Worm (Caenorhabditis elegans) whole organism, L4 larva: ENCODE data around the gene ets-9.

Source experiments
- F26F4.8 ChIP-seq: fragments of 200-800 bp; sonication (Bioruptor generic); conservative IDR thresholded peaks from 2 replicates; pipeline ENCODE4 v1.3.6; 2022; ENCODE audit warnings: missing genetic modification characterization, missing compliant biosample characterization
- T20F7.1 ChIP-seq: fragments of 200-800 bp; sonication (Bioruptor generic); optimal IDR thresholded peaks from 2 replicates; lab custom pipeline; 2018; ENCODE audit warnings: mild to moderate bottlenecking, missing genetic modification characterization, missing compliant biosample characterization
- Y75B8A.6 ChIP-seq: fragments of 200-800 bp; sonication (Bioruptor generic); IDR thresholded peaks from 2 replicates; pipeline ENCODE4 v1.3.6; 2022; ENCODE audit warnings: missing genetic modification reagents, missing genetic modification characterization, missing compliant biosample characterization
- ZK546.5 ChIP-seq, 2 experiments: sonication (generic microtip); optimal IDR thresholded peaks; 2 replicates each; lab custom pipeline; 2017; ENCODE audit warnings: missing biosample characterization in 2 of 2, missing genetic modification characterization in 2 of 2
- aha-1 ChIP-seq: fragments of 150-350 bp; peaks from one replicate; lab custom pipeline; 2014; ENCODE audit warnings: missing biosample characterization, missing genetic modification characterization
- ama-1 ChIP-seq: fragments of 150-350 bp; optimal IDR thresholded peaks from 2 replicates; lab custom pipeline; 2014; ENCODE audit warnings: inconsistent platforms, mixed read lengths
- arid-1 ChIP-seq: fragments of 200-800 bp; sonication (Bioruptor generic); conservative IDR thresholded peaks from 2 replicates; pipeline ENCODE4 v1.3.6; 2022; ENCODE audit warnings: missing genetic modification reagents, missing genetic modification characterization, missing compliant biosample characterization
- attf-4 ChIP-seq: sonication (generic microtip); optimal IDR thresholded peaks from 3 replicates; lab custom pipeline; 2017; ENCODE audit warnings: missing biosample characterization, missing genetic modification characterization
- ceh-20 ChIP-seq: fragments of 200-800 bp; sonication (Bioruptor generic); IDR thresholded peaks from 2 replicates; pipeline ENCODE4 v1.3.6; 2022; ENCODE audit warnings: missing genetic modification reagents, missing genetic modification characterization, missing compliant biosample characterization
- ceh-32 ChIP-seq: sonication (generic microtip); optimal IDR thresholded peaks from 2 replicates; lab custom pipeline; 2016; ENCODE audit warnings: mild to moderate bottlenecking, missing genetic modification characterization, missing compliant biosample characterization; ENCODE audit not compliant: poor library complexity
- ceh-44 ChIP-seq: fragments of 200-800 bp; sonication (Bioruptor generic); IDR thresholded peaks from 2 replicates; pipeline ENCODE4 v1.3.6; 2022; ENCODE audit warnings: missing genetic modification reagents, missing genetic modification characterization, missing compliant biosample characterization
- ceh-82 ChIP-seq: sonication (generic microtip); optimal IDR thresholded peaks from 2 replicates; lab custom pipeline; 2017; ENCODE audit warnings: missing biosample characterization, missing genetic modification characterization
- ces-1 ChIP-seq: fragments of 150-350 bp; sonication (generic microtip); optimal IDR thresholded peaks from 4 replicates; lab custom pipeline; 2014; ENCODE audit warnings: missing biosample characterization, missing genetic modification reagents, missing genetic modification characterization
- ctbp-1 ChIP-seq: fragments of 200-800 bp; sonication (Bioruptor generic); IDR thresholded peaks from 2 replicates; pipeline ENCODE4 v1.3.6; 2022; ENCODE audit warnings: missing genetic modification reagents, missing genetic modification characterization, missing compliant biosample characterization
- daf-16 ChIP-seq, 3 experiments: sonication (generic microtip); optimal IDR thresholded peaks; 2 replicates each; lab custom pipeline; 2016 to 2017; ENCODE audit warnings: missing genetic modification characterization in 3 of 3, missing genetic modification reagents in 3 of 3, mild to moderate bottlenecking in 2 of 3, missing compliant biosample characterization in 2 of 3, missing biosample characterization in 1 of 3, moderate library complexity in 1 of 3
- daf-8 ChIP-seq: fragments of 200-800 bp; sonication (Bioruptor generic); IDR thresholded peaks from 2 replicates; pipeline ENCODE4 v1.3.6; 2022; ENCODE audit warnings: missing genetic modification characterization, missing compliant biosample characterization
- egl-43 ChIP-seq: fragments of 200-800 bp; sonication (Bioruptor generic); IDR thresholded peaks from 2 replicates; pipeline ENCODE4 v1.3.6; 2022; ENCODE audit warnings: missing genetic modification reagents, missing genetic modification characterization, missing compliant biosample characterization
- fkh-10 ChIP-seq: fragments of 150-350 bp; optimal IDR thresholded peaks from 2 replicates; lab custom pipeline; 2014; ENCODE audit warnings: missing biosample characterization, missing genetic modification reagents, missing genetic modification characterization
- fos-1 ChIP-seq: fragments of 150-350 bp; optimal IDR thresholded peaks from 2 replicates; lab custom pipeline; 2014; ENCODE audit warnings: missing biosample characterization, missing genetic modification characterization
- hif-1 ChIP-seq, 2 experiments: sonication (generic microtip); optimal IDR thresholded peaks; 2 replicates each; lab custom pipeline; 2016 to 2017; ENCODE audit warnings: missing compliant biosample characterization in 2 of 2, missing genetic modification characterization in 2 of 2, missing genetic modification reagents in 2 of 2, missing genotype in 2 of 2, mild to moderate bottlenecking in 1 of 2
- hmg-1.1 ChIP-seq: fragments of 200-800 bp; sonication (Bioruptor generic); IDR thresholded peaks from 2 replicates; pipeline ENCODE4 v1.3.6; 2022; ENCODE audit warnings: missing genetic modification reagents, missing genetic modification characterization, missing compliant biosample characterization
- lim-7 ChIP-seq: fragments of 200-800 bp; sonication (Bioruptor generic); IDR thresholded peaks from 2 replicates; pipeline ENCODE4 v1.3.6; 2022; ENCODE audit warnings: missing genetic modification characterization, missing compliant biosample characterization
- lin-1 ChIP-seq: fragments of 200-800 bp; sonication (Bioruptor generic); IDR thresholded peaks from 2 replicates; pipeline ENCODE4 v1.3.6; 2022; ENCODE audit warnings: missing genetic modification reagents, missing genetic modification characterization, missing compliant biosample characterization
- lin-13 ChIP-seq: fragments of 150-350 bp; optimal IDR thresholded peaks from 2 replicates; lab custom pipeline; 2014; ENCODE audit warnings: missing biosample characterization, missing genetic modification reagents, missing genetic modification characterization
- lin-29 ChIP-seq: fragments of 200-800 bp; sonication (Bioruptor generic); IDR thresholded peaks from 2 replicates; pipeline ENCODE4 v1.3.6; 2022; ENCODE audit warnings: missing genetic modification reagents, missing genetic modification characterization, missing compliant biosample characterization
- lin-38 ChIP-seq: fragments of 200-800 bp; sonication (Bioruptor generic); IDR thresholded peaks from 2 replicates; pipeline ENCODE4 v1.3.6; 2022; ENCODE audit warnings: missing genetic modification reagents, missing genetic modification characterization, missing compliant biosample characterization
- lin-39 ChIP-seq: fragments of 150-350 bp; optimal IDR thresholded peaks from 2 replicates; lab custom pipeline; 2014; ENCODE audit warnings: missing biosample characterization, missing genetic modification reagents, missing genetic modification characterization
- lsy-2 ChIP-seq, 2 experiments: fragments of 150-350 bp in 1 of 2; sonication (generic microtip) in 1 of 2; optimal IDR thresholded peaks; 2 replicates each; lab custom pipeline; 2014 to 2017; ENCODE audit warnings: missing biosample characterization in 2 of 2, missing genetic modification characterization in 2 of 2
- mdt-29 ChIP-seq: fragments of 200-800 bp; sonication (Bioruptor generic); IDR thresholded peaks from 2 replicates; pipeline ENCODE4 v1.3.6; 2022; ENCODE audit warnings: missing genetic modification reagents, missing genetic modification characterization, missing compliant biosample characterization
- mes-2 ChIP-seq: sonication (generic microtip); optimal IDR thresholded peaks from 2 replicates; lab custom pipeline; 2016; ENCODE audit warnings: missing genotype, mild to moderate bottlenecking, missing genetic modification characterization, missing compliant biosample characterization; ENCODE audit not compliant: poor library complexity, severe bottlenecking
- mxl-2 ChIP-seq: fragments of 200-800 bp; sonication (Bioruptor generic); conservative IDR thresholded peaks from 2 replicates; pipeline ENCODE4 v1.3.6; 2022; ENCODE audit warnings: missing genetic modification reagents, missing genetic modification characterization, missing compliant biosample characterization
- mxl-3 ChIP-seq: fragments of 200-800 bp; sonication (Bioruptor generic); optimal IDR thresholded peaks from 2 replicates; lab custom pipeline; 2018; ENCODE audit warnings: mild to moderate bottlenecking, missing genetic modification characterization, missing compliant biosample characterization
- nhr-102 ChIP-seq: sonication (generic microtip); optimal IDR thresholded peaks from 2 replicates; lab custom pipeline; 2016; ENCODE audit warnings: mild to moderate bottlenecking, missing genetic modification characterization, moderate library complexity, missing compliant biosample characterization
- nhr-111 ChIP-seq: fragments of 200-800 bp; sonication (Bioruptor generic); optimal IDR thresholded peaks from 2 replicates; lab custom pipeline; 2018; ENCODE audit warnings: mild to moderate bottlenecking, missing genetic modification characterization, missing compliant biosample characterization
- nhr-28 ChIP-seq: fragments of 150-350 bp; optimal IDR thresholded peaks from 2 replicates; lab custom pipeline; 2014; ENCODE audit warnings: missing biosample characterization, missing genetic modification characterization
- nhr-42 ChIP-seq: fragments of 200-800 bp; sonication (Bioruptor generic); IDR thresholded peaks from 2 replicates; pipeline ENCODE4 v1.3.6; 2022; ENCODE audit warnings: missing genetic modification characterization, missing compliant biosample characterization
- nhr-48 ChIP-seq: sonication (generic microtip); optimal IDR thresholded peaks from 2 replicates; lab custom pipeline; 2016; ENCODE audit warnings: mild to moderate bottlenecking, missing genetic modification characterization, missing compliant biosample characterization
- nhr-76 ChIP-seq: fragments of 150-350 bp; optimal IDR thresholded peaks from 2 replicates; lab custom pipeline; 2014; ENCODE audit warnings: missing biosample characterization, missing genetic modification characterization
- nhr-77 ChIP-seq: fragments of 150-350 bp; optimal IDR thresholded peaks from 2 replicates; lab custom pipeline; 2014; ENCODE audit warnings: missing biosample characterization, missing genetic modification characterization
- pqm-1 ChIP-seq: sonication (generic microtip); optimal IDR thresholded peaks from 2 replicates; lab custom pipeline; 2017; ENCODE audit warnings: missing biosample characterization, missing genetic modification characterization
- rbr-2 ChIP-seq: sonication (generic microtip); optimal IDR thresholded peaks from 2 replicates; lab custom pipeline; 2016; ENCODE audit warnings: missing genotype, missing genetic modification characterization, missing compliant biosample characterization
- saeg-2 ChIP-seq: fragments of 200-800 bp; sonication (Bioruptor generic); IDR thresholded peaks from 2 replicates; pipeline ENCODE4 v1.3.6; 2022; ENCODE audit warnings: missing genetic modification reagents, missing genetic modification characterization, missing compliant biosample characterization
- sdz-12 ChIP-seq: fragments of 200-800 bp; sonication (Bioruptor generic); optimal IDR thresholded peaks from 2 replicates; lab custom pipeline; 2018; ENCODE audit warnings: mild to moderate bottlenecking, missing genetic modification characterization, missing compliant biosample characterization
- skn-1 ChIP-seq: fragments of 150-350 bp; optimal IDR thresholded peaks from 2 replicates; lab custom pipeline; 2014; ENCODE audit warnings: missing biosample characterization, missing genetic modification characterization
- snpc-1.2 ChIP-seq: fragments of 200-800 bp; sonication (Bioruptor generic); IDR thresholded peaks from 2 replicates; pipeline ENCODE4 v1.3.6; 2022; ENCODE audit warnings: missing genetic modification reagents, missing genetic modification characterization, missing compliant biosample characterization
- snpc-4 ChIP-seq: fragments of 150-350 bp; optimal IDR thresholded peaks from 2 replicates; lab custom pipeline; 2014; ENCODE audit warnings: missing biosample characterization, missing genetic modification characterization
- tra-1 ChIP-seq: fragments of 200-800 bp; sonication (Bioruptor generic); IDR thresholded peaks from 2 replicates; pipeline ENCODE4 v1.3.6; 2022; ENCODE audit warnings: missing genetic modification reagents, missing genetic modification characterization, missing compliant biosample characterization
- unc-39 ChIP-seq: sonication (generic microtip); optimal IDR thresholded peaks from 2 replicates; lab custom pipeline; 2017; ENCODE audit warnings: missing biosample characterization, missing genetic modification characterization
- vab-7 ChIP-seq: fragments of 200-800 bp; sonication (Bioruptor generic); IDR thresholded peaks from 2 replicates; pipeline ENCODE4 v1.3.6; 2022; ENCODE audit warnings: missing genetic modification reagents, missing genetic modification characterization, missing compliant biosample characterization
- zag-1 ChIP-seq: fragments of 150-350 bp; optimal IDR thresholded peaks from 2 replicates; lab custom pipeline; 2014; ENCODE audit warnings: missing biosample characterization, missing genetic modification characterization
- zfp-2 ChIP-seq: sonication (generic microtip); optimal IDR thresholded peaks from 2 replicates; lab custom pipeline; 2016; ENCODE audit warnings: mild to moderate bottlenecking, missing genetic modification characterization, missing compliant biosample characterization
- ztf-11 ChIP-seq: fragments of 150-350 bp; optimal IDR thresholded peaks from 2 replicates; lab custom pipeline; 2014; ENCODE audit warnings: missing biosample characterization, missing genetic modification characterization
- ztf-7 ChIP-seq: fragments of 150-350 bp; optimal IDR thresholded peaks from 2 replicates; lab custom pipeline; 2014; ENCODE audit warnings: missing biosample characterization, missing genetic modification characterization

Gene ets-9

ce11 chrX:4260297-4260696, 19.2 kb upstream of the ets-9 start, which contains the start of gene C52B9.4:
Gene C52B9.4, plus strand, starts transcription at chrX:4260652.
- TF ChIP-seq ama-1 (lab: Kevin White, UChicago) (no peak), unc-39 (tag; lab: Kevin White, UChicago) (no peak), sdz-12 (GFP tag; lab: Kevin White, UChicago) (no peak), lin-1 (GFP tag; lab: Robert Waterston, UW) (no peak), T20F7.1 (GFP tag; lab: Kevin White, UChicago) (no peak), lsy-2 (tag; optimal IDR thresholded peaks at IDR 0.05; lab: Kevin White, UChicago) (peak in 1 of 2 experiments; percentile 58), hmg-1.1 (GFP tag; lab: Robert Waterston, UW) (peak; percentile 76), rbr-2 (tag; lab: Kevin White, UChicago) (peak; percentile 45), fkh-10 (GFP tag; lab: Kevin White, UChicago) (no peak), nhr-77 (no peak), snpc-1.2 (GFP tag; lab: Robert Waterston, UW) (no peak), daf-8 (no peak), pqm-1 (tag; lab: Kevin White, UChicago) (no peak), egl-43 (GFP tag; lab: Robert Waterston, UW) (no peak), tra-1 (GFP tag; lab: Robert Waterston, UW) (no peak), mxl-3 (GFP tag; lab: Kevin White, UChicago) (peak; percentile 28), nhr-111 (no peak), saeg-2 (no peak), lim-7 (GFP tag; lab: Robert Waterston, UW) (no peak), ztf-11 (tag; lab: Kevin White, UChicago) (no peak), ceh-20 (GFP tag; lab: Robert Waterston, UW) (no peak), nhr-48 (peak; percentile 85), mxl-2 (no peak), aha-1 (peak; percentile 68), daf-16 (GFP tag; optimal IDR thresholded peaks at IDR 0.05; lab: Kevin White, UChicago) (no peak), daf-16 (tag; optimal IDR thresholded peaks at IDR 0.05; lab: Kevin White, UChicago) (peak; percentile 58), arid-1 (GFP tag; lab: Robert Waterston, UW) (no peak), ztf-7 (peak; percentile 11), snpc-4 (tag; lab: Kevin White, UChicago) (no peak), fos-1 (tag; lab: Kevin White, UChicago) (no peak), nhr-76 (tag; lab: Kevin White, UChicago) (no peak), ceh-82 (tag; lab: Kevin White, UChicago) (no peak), nhr-28 (peak; percentile 27), lin-13 (GFP tag; lab: Kevin White, UChicago) (no peak), ces-1 (GFP tag; lab: Kevin White, UChicago) (no peak), ceh-44 (GFP tag; lab: Robert Waterston, UW) (no peak), skn-1 (tag; lab: Kevin White, UChicago) (no peak), vab-7 (no peak), ctbp-1 (GFP tag; lab: Robert Waterston, UW) (no peak), lin-39 (tag; lab: Kevin White, UChicago) (no peak), Y75B8A.6 (GFP tag; lab: Robert Waterston, UW) (no peak), zag-1 (tag; lab: Kevin White, UChicago) (no peak), lin-38 (GFP tag; lab: Robert Waterston, UW) (no peak), ceh-32 (tag; lab: Kevin White, UChicago) (no peak), hif-1 (tag; optimal IDR thresholded peaks at IDR 0.05; lab: Kevin White, UChicago) (peak in 1 of 2 experiments; percentile 27), mdt-29 (GFP tag; lab: Robert Waterston, UW) (no peak), mes-2 (tag; lab: Kevin White, UChicago) (peak; percentile 59), zfp-2 (no peak), ZK546.5 (tag; optimal IDR thresholded peaks at IDR 0.05; lab: Kevin White, UChicago) (no peak), F26F4.8 (no peak), nhr-102 (no peak), attf-4 (tag; lab: Kevin White, UChicago) (no peak), lin-29 (GFP tag; lab: Robert Waterston, UW) (no peak), nhr-42 (GFP tag; lab: Robert Waterston, UW) (0 out of 2 replicates have a peak, but pooled peaks have one; percentile 42)
